Worm (Caenorhabditis elegans) whole organism, L4 larva: ENCODE data around the gene C18D11.3.

Experiments used
- D1046.2 ChIP-seq: fragments of 200-800 bp; sonication (Bioruptor generic); IDR thresholded peaks from 2 replicates; pipeline ENCODE4 v1.3.6; 2022; ENCODE audit warnings: missing genetic modification characterization, missing compliant biosample characterization
- F10B5.3 ChIP-seq: sonication (generic microtip); optimal IDR thresholded peaks from 2 replicates; lab custom pipeline; 2016; ENCODE audit warnings: mild to moderate bottlenecking, missing genetic modification characterization, missing compliant biosample characterization
- F37D6.2 ChIP-seq: sonication (generic microtip); optimal IDR thresholded peaks from 2 replicates; lab custom pipeline; 2016; ENCODE audit warnings: mild to moderate bottlenecking, missing genetic modification characterization, missing compliant biosample characterization
- F44E2.7 ChIP-seq: fragments of 200-800 bp; sonication (Bioruptor generic); IDR thresholded peaks from 2 replicates; pipeline ENCODE4 v2.1.2; 2022; ENCODE audit warnings: missing genetic modification characterization, missing compliant biosample characterization
- T26A8.4 ChIP-seq: fragments of 200-800 bp; sonication (Bioruptor generic); IDR thresholded peaks from 2 replicates; pipeline ENCODE4 v1.3.6; 2022; ENCODE audit warnings: missing genetic modification characterization, missing compliant biosample characterization
- Y105C5A.15 ChIP-seq: fragments of 200-800 bp; sonication (Bioruptor generic); IDR thresholded peaks from 2 replicates; pipeline ENCODE4 v1.3.6; 2022; ENCODE audit warnings: missing genetic modification characterization, missing compliant biosample characterization
- Y48G9A.11 ChIP-seq: fragments of 200-800 bp; sonication (Bioruptor generic); IDR thresholded peaks from 2 replicates; pipeline ENCODE4 v1.3.6; 2022; ENCODE audit warnings: missing genetic modification reagents, missing genetic modification characterization, missing compliant biosample characterization
- Y5F2A.4 ChIP-seq: fragments of 200-800 bp; sonication (Bioruptor generic); optimal IDR thresholded peaks from 2 replicates; lab custom pipeline; 2018; ENCODE audit warnings: mild to moderate bottlenecking, missing genetic modification characterization, missing compliant biosample characterization
- Y75B8A.6 ChIP-seq: fragments of 200-800 bp; sonication (Bioruptor generic); IDR thresholded peaks from 2 replicates; pipeline ENCODE4 v1.3.6; 2022; ENCODE audit warnings: missing genetic modification reagents, missing genetic modification characterization, missing compliant biosample characterization
- ceh-44 ChIP-seq: fragments of 200-800 bp; sonication (Bioruptor generic); IDR thresholded peaks from 2 replicates; pipeline ENCODE4 v1.3.6; 2022; ENCODE audit warnings: missing genetic modification reagents, missing genetic modification characterization, missing compliant biosample characterization
- ctbp-1 ChIP-seq: fragments of 200-800 bp; sonication (Bioruptor generic); IDR thresholded peaks from 2 replicates; pipeline ENCODE4 v1.3.6; 2022; ENCODE audit warnings: missing genetic modification reagents, missing genetic modification characterization, missing compliant biosample characterization
- daf-16 ChIP-seq, 3 experiments: sonication (generic microtip); optimal IDR thresholded peaks; 2 replicates each; lab custom pipeline; 2016 to 2017; ENCODE audit warnings: missing genetic modification characterization in 3 of 3, missing genetic modification reagents in 3 of 3, mild to moderate bottlenecking in 2 of 3, missing compliant biosample characterization in 2 of 3, missing biosample characterization in 1 of 3, moderate library complexity in 1 of 3
- dmd-6 ChIP-seq: fragments of 200-800 bp; sonication (Bioruptor generic); IDR thresholded peaks from 2 replicates; pipeline ENCODE4 v1.3.6; 2022; ENCODE audit warnings: missing genetic modification reagents, missing genetic modification characterization, missing compliant biosample characterization
- dmd-8 ChIP-seq: fragments of 200-800 bp; sonication (Bioruptor generic); IDR thresholded peaks from 2 replicates; pipeline ENCODE4 v1.3.6; 2022; ENCODE audit warnings: missing genetic modification characterization, missing compliant biosample characterization
- dmd-9 ChIP-seq: fragments of 200-800 bp; sonication (Bioruptor generic); IDR thresholded peaks from 2 replicates; pipeline ENCODE4 v1.3.6; 2022; ENCODE audit warnings: missing genetic modification reagents, missing genetic modification characterization, missing compliant biosample characterization
- dpl-1 ChIP-seq: fragments of 150-350 bp; optimal IDR thresholded peaks from 2 replicates; lab custom pipeline; 2014; ENCODE audit warnings: missing biosample characterization, missing genetic modification reagents, missing genetic modification characterization
- duxl-1 ChIP-seq: sonication (generic microtip); optimal IDR thresholded peaks from 2 replicates; lab custom pipeline; 2016; ENCODE audit warnings: mild to moderate bottlenecking, missing genetic modification characterization, moderate library complexity, missing compliant biosample characterization; ENCODE audit not compliant: poor library complexity
- egl-43 ChIP-seq: fragments of 200-800 bp; sonication (Bioruptor generic); IDR thresholded peaks from 2 replicates; pipeline ENCODE4 v1.3.6; 2022; ENCODE audit warnings: missing genetic modification reagents, missing genetic modification characterization, missing compliant biosample characterization
- gei-8 ChIP-seq: fragments of 200-800 bp; sonication (Bioruptor generic); optimal IDR thresholded peaks from 2 replicates; lab custom pipeline; 2018; ENCODE audit warnings: mild to moderate bottlenecking, missing genetic modification characterization, missing compliant biosample characterization
- hif-1 ChIP-seq, 2 experiments: sonication (generic microtip); optimal IDR thresholded peaks; 2 replicates each; lab custom pipeline; 2016 to 2017; ENCODE audit warnings: missing compliant biosample characterization in 2 of 2, missing genetic modification characterization in 2 of 2, missing genetic modification reagents in 2 of 2, missing genotype in 2 of 2, mild to moderate bottlenecking in 1 of 2
- hlh-11 ChIP-seq: fragments of 200-800 bp; sonication (Bioruptor generic); optimal IDR thresholded peaks from 2 replicates; lab custom pipeline; 2018; ENCODE audit warnings: mild to moderate bottlenecking, missing genetic modification characterization, missing compliant biosample characterization
- hmg-1.1 ChIP-seq: fragments of 200-800 bp; sonication (Bioruptor generic); IDR thresholded peaks from 2 replicates; pipeline ENCODE4 v1.3.6; 2022; ENCODE audit warnings: missing genetic modification reagents, missing genetic modification characterization, missing compliant biosample characterization
- lin-13 ChIP-seq: fragments of 150-350 bp; optimal IDR thresholded peaks from 2 replicates; lab custom pipeline; 2014; ENCODE audit warnings: missing biosample characterization, missing genetic modification reagents, missing genetic modification characterization
- lin-29 ChIP-seq: fragments of 200-800 bp; sonication (Bioruptor generic); IDR thresholded peaks from 2 replicates; pipeline ENCODE4 v1.3.6; 2022; ENCODE audit warnings: missing genetic modification reagents, missing genetic modification characterization, missing compliant biosample characterization
- lin-38 ChIP-seq: fragments of 200-800 bp; sonication (Bioruptor generic); IDR thresholded peaks from 2 replicates; pipeline ENCODE4 v1.3.6; 2022; ENCODE audit warnings: missing genetic modification reagents, missing genetic modification characterization, missing compliant biosample characterization
- lir-3 ChIP-seq: sonication (generic microtip); optimal IDR thresholded peaks from 2 replicates; lab custom pipeline; 2016; ENCODE audit warnings: mild to moderate bottlenecking, missing genetic modification characterization, missing compliant biosample characterization
- madf-5 ChIP-seq, 2 experiments: fragments of 200-800 bp; sonication (Bioruptor generic); IDR thresholded peaks; 2 replicates each; pipeline ENCODE4 v1.3.6; 2022; ENCODE audit warnings: missing compliant biosample characterization in 2 of 2, missing genetic modification characterization in 2 of 2
- madf-9 ChIP-seq: fragments of 200-800 bp; sonication (Bioruptor generic); conservative IDR thresholded peaks from 2 replicates; pipeline ENCODE4 v1.3.6; 2022; ENCODE audit warnings: missing genetic modification reagents, missing genetic modification characterization, missing compliant biosample characterization
- mdt-29 ChIP-seq: fragments of 200-800 bp; sonication (Bioruptor generic); IDR thresholded peaks from 2 replicates; pipeline ENCODE4 v1.3.6; 2022; ENCODE audit warnings: missing genetic modification reagents, missing genetic modification characterization, missing compliant biosample characterization
- mep-1 ChIP-seq: fragments of 150-350 bp; sonication (generic microtip); optimal IDR thresholded peaks from 3 replicates; lab custom pipeline; 2014; ENCODE audit warnings: missing biosample characterization, missing genetic modification characterization
- nhr-102 ChIP-seq: sonication (generic microtip); optimal IDR thresholded peaks from 2 replicates; lab custom pipeline; 2016; ENCODE audit warnings: mild to moderate bottlenecking, missing genetic modification characterization, moderate library complexity, missing compliant biosample characterization
- nhr-111 ChIP-seq: fragments of 200-800 bp; sonication (Bioruptor generic); optimal IDR thresholded peaks from 2 replicates; lab custom pipeline; 2018; ENCODE audit warnings: mild to moderate bottlenecking, missing genetic modification characterization, missing compliant biosample characterization
- nhr-41 ChIP-seq: fragments of 200-800 bp; sonication (Bioruptor generic); IDR thresholded peaks from 2 replicates; pipeline ENCODE4 v1.3.6; 2022; ENCODE audit warnings: missing genetic modification reagents, missing genetic modification characterization, missing compliant biosample characterization
- nhr-42 ChIP-seq: fragments of 200-800 bp; sonication (Bioruptor generic); IDR thresholded peaks from 2 replicates; pipeline ENCODE4 v1.3.6; 2022; ENCODE audit warnings: missing genetic modification characterization, missing compliant biosample characterization
- nhr-48 ChIP-seq: sonication (generic microtip); optimal IDR thresholded peaks from 2 replicates; lab custom pipeline; 2016; ENCODE audit warnings: mild to moderate bottlenecking, missing genetic modification characterization, missing compliant biosample characterization
- nhr-77 ChIP-seq: fragments of 150-350 bp; optimal IDR thresholded peaks from 2 replicates; lab custom pipeline; 2014; ENCODE audit warnings: missing biosample characterization, missing genetic modification characterization
- saeg-2 ChIP-seq: fragments of 200-800 bp; sonication (Bioruptor generic); IDR thresholded peaks from 2 replicates; pipeline ENCODE4 v1.3.6; 2022; ENCODE audit warnings: missing genetic modification reagents, missing genetic modification characterization, missing compliant biosample characterization
- set-16 ChIP-seq: fragments of 200-800 bp; sonication (Bioruptor generic); IDR thresholded peaks from 2 replicates; pipeline ENCODE4 v1.3.6; 2022; ENCODE audit warnings: missing genetic modification reagents, missing genetic modification characterization, missing compliant biosample characterization
- tra-1 ChIP-seq: fragments of 200-800 bp; sonication (Bioruptor generic); IDR thresholded peaks from 2 replicates; pipeline ENCODE4 v1.3.6; 2022; ENCODE audit warnings: missing genetic modification reagents, missing genetic modification characterization, missing compliant biosample characterization
- vab-7 ChIP-seq: fragments of 200-800 bp; sonication (Bioruptor generic); IDR thresholded peaks from 2 replicates; pipeline ENCODE4 v1.3.6; 2022; ENCODE audit warnings: missing genetic modification reagents, missing genetic modification characterization, missing compliant biosample characterization
- zfp-2 ChIP-seq: sonication (generic microtip); optimal IDR thresholded peaks from 2 replicates; lab custom pipeline; 2016; ENCODE audit warnings: mild to moderate bottlenecking, missing genetic modification characterization, missing compliant biosample characterization

The C18D11.3 gene

DNA sequence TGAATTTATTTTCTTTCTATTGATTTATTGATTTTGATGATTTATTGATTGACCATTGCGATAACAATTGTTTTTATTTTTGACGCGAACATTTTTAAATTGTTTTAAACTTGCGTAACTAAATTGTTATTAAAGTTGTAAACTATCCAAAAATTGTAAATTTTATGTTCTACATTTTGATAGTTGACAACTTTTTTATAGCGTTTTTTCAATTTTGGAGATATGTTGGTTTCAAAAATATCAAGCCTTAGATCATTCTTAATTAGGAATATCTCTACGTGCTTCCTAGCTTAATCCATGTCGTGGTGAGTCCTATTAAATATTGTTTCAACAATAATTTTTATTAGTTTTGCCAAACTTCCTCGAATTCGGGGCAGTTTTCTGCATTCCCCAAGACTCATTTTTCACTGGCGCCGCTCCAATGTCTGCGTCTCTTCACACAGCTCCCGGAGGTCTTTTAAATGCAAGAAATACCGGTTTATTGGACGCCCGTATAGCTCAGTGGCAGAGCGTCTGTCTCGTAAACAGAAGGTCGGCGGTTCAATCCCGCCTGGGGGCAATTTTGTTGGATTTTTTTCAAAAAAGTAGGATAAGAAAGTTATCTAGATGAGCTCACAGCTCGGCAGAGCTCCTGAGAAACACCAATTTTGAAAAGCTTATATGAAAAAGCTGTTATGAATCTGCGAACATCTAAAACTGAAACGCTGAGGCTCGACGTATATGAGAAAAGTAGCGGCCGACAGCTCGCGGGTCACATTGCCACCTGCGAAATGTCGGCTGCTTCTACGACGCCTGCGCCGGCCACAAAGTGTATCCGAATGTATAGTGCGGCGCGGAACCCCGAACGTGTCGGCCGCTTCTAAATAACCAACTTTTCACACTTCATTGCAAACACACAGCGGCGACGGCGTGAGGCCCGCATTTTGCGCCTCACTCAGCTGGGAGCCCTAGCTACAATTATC is 30.7 kb upstream of the C18D11.3 start, which contains the start of gene C24H11.2 (continued):
- peak; percentile 94 for TF ChIP-seq dmd-8 (GFP tag; lab: Robert Waterston, UW)
- TF ChIP-seq dpl-1 (GFP tag; lab: Kevin White, UChicago) = peak; percentile 23
- TF ChIP-seq dmd-6 (GFP tag; lab: Robert Waterston, UW) = peak; percentile 65
- peak; percentile 37 for TF ChIP-seq lin-13 (GFP tag; lab: Kevin White, UChicago)
- TF ChIP-seq set-16 (GFP tag; lab: Robert Waterston, UW) = peak; percentile 53
- TF ChIP-seq daf-16 (GFP tag; optimal IDR thresholded peaks at IDR 0.05; lab: Kevin White, UChicago) = peak; percentile 59 to 85
- TF ChIP-seq daf-16 (tag; optimal IDR thresholded peaks at IDR 0.05; lab: Kevin White, UChicago) = peak; percentile 75
- peak; percentile 69 for TF ChIP-seq nhr-111
- peak; percentile 73 for TF ChIP-seq nhr-42 (GFP tag; lab: Robert Waterston, UW)
- TF ChIP-seq gei-8 (GFP tag; lab: Kevin White, UChicago) = peak; percentile 30
- TF ChIP-seq Y5F2A.4 (GFP tag; lab: Kevin White, UChicago) = peak; percentile 58
- peak; percentile 91 for TF ChIP-seq tra-1 (GFP tag; lab: Robert Waterston, UW)
- TF ChIP-seq zfp-2 (tag; lab: Kevin White, UChicago) = peak; percentile 45
- peak; percentile 17 for TF ChIP-seq nhr-48 (tag; lab: Kevin White, UChicago)
- TF ChIP-seq hlh-11 = peak; percentile 45
- TF ChIP-seq F44E2.7 (GFP tag; lab: Robert Waterston, UW) = 0 out of 2 replicates have a peak, but pooled peaks have one; percentile 46
- peak; percentile 18 for TF ChIP-seq nhr-77 (tag; lab: Kevin White, UChicago)
- peak; percentile 65; the same call in 1 of the 2 replicates for TF ChIP-seq ceh-44 (GFP tag; lab: Robert Waterston, UW)
- peak; percentile 83 for TF ChIP-seq lin-38 (GFP tag; lab: Robert Waterston, UW)
- peak; percentile 86 for TF ChIP-seq duxl-1 (tag; lab: Kevin White, UChicago)
- TF ChIP-seq egl-43 (GFP tag; lab: Robert Waterston, UW) = peak; percentile 95
- TF ChIP-seq F10B5.3 (tag; lab: Kevin White, UChicago) = peak; percentile 44
- TF ChIP-seq madf-9 (GFP tag; lab: Robert Waterston, UW) = peak; percentile 88
- peak; percentile 87 for TF ChIP-seq T26A8.4 (GFP tag; lab: Robert Waterston, UW)
- peak; percentile 77 for TF ChIP-seq vab-7
- peak; percentile 75 for TF ChIP-seq Y75B8A.6 (GFP tag; lab: Robert Waterston, UW)
- TF ChIP-seq mep-1 (tag; lab: Kevin White, UChicago) = peak; percentile 54
- TF ChIP-seq madf-5 (GFP tag; IDR thresholded peaks at IDR 0.05; lab: Robert Waterston, UW) = peak in 1 of 2 experiments; percentile 87; a peak in 1 of 4 replicates
- TF ChIP-seq Y48G9A.11 = peak; percentile 47; the same call in 1 of the 2 replicates
- peak; percentile 61 for TF ChIP-seq F37D6.2 (tag; lab: Kevin White, UChicago)
- peak; percentile 80 for TF ChIP-seq ctbp-1 (GFP tag; lab: Robert Waterston, UW)
- peak; percentile 90 for TF ChIP-seq D1046.2 (GFP tag; lab: Robert Waterston, UW)
- TF ChIP-seq Y105C5A.15 = peak; percentile 73
- TF ChIP-seq mdt-29 (GFP tag; lab: Robert Waterston, UW) = 0 out of 2 replicates have a peak, but pooled peaks have one; percentile 21
- TF ChIP-seq nhr-41 (GFP tag; lab: Robert Waterston, UW) = peak; percentile 80
- peak; percentile 76; the same call in 1 of the 2 replicates for TF ChIP-seq saeg-2 (GFP tag; lab: Robert Waterston, UW)
- TF ChIP-seq lin-29 (GFP tag; lab: Robert Waterston, UW) = peak; percentile 65
- TF ChIP-seq hmg-1.1 (GFP tag; lab: Robert Waterston, UW) = peak; percentile 85
- TF ChIP-seq dmd-9 = peak; percentile 60
- peak in 1 of 2 experiments; percentile 34 for TF ChIP-seq hif-1 (tag; optimal IDR thresholded peaks at IDR 0.05; lab: Kevin White, UChicago)
- TF ChIP-seq nhr-102 = peak; percentile 59
- TF ChIP-seq lir-3 (tag; lab: Kevin White, UChicago) = peak; percentile 34
- TF ChIP-seq, all 104 proteins: peak for 60; not testable (repeated sequence) for 44
